Worm (Caenorhabditis elegans) whole organism, mixed stage, embryonic: ENCODE measurements around the gene ZK836.3.

ENCODE experiments used
- blmp-1 ChIP-seq: fragments of 150-350 bp; optimal IDR thresholded peaks from 2 replicates; lab custom pipeline; 2014; ENCODE audit warnings: missing biosample characterization, missing genetic modification characterization
- cnd-1 ChIP-seq: fragments of 200-800 bp; sonication (Bioruptor generic); optimal IDR thresholded peaks from 2 replicates; lab custom pipeline; 2018; ENCODE audit warnings: mild to moderate bottlenecking, missing genetic modification characterization, missing compliant biosample characterization
- elt-1 ChIP-seq: sonication (generic microtip); optimal IDR thresholded peaks from 2 replicates; lab custom pipeline; 2017; ENCODE audit warnings: missing genetic modification characterization, mild to moderate bottlenecking, missing compliant biosample characterization, antibody characterized with exemption, moderate library complexity, borderline replicate concordance; ENCODE audit not compliant: insufficient read depth
- elt-3 ChIP-seq: fragments of 150-350 bp; optimal IDR thresholded peaks from 2 replicates; lab custom pipeline; 2014; ENCODE audit warnings: missing biosample characterization, missing genetic modification characterization
- flh-1 ChIP-seq: fragments of 200-800 bp; sonication (Bioruptor generic); optimal IDR thresholded peaks from 2 replicates; lab custom pipeline; 2018; ENCODE audit warnings: mild to moderate bottlenecking, missing genetic modification characterization, moderate library complexity, missing compliant biosample characterization
- mab-5 ChIP-seq: fragments of 150-350 bp; optimal IDR thresholded peaks from 2 replicates; lab custom pipeline; 2014; ENCODE audit warnings: missing biosample characterization, missing genetic modification characterization
- nhr-12 ChIP-seq: fragments of 150-350 bp; optimal IDR thresholded peaks from 2 replicates; lab custom pipeline; 2014; ENCODE audit warnings: missing biosample characterization, missing genetic modification characterization
- snpc-4 ChIP-seq: fragments of 150-350 bp; optimal IDR thresholded peaks from 2 replicates; lab custom pipeline; 2014; ENCODE audit warnings: missing biosample characterization, missing genetic modification characterization
- unc-39 ChIP-seq: fragments of 150-350 bp; optimal IDR thresholded peaks from 2 replicates; lab custom pipeline; 2014; ENCODE audit warnings: missing biosample characterization, missing genetic modification characterization
- unc-62 ChIP-seq: fragments of 150-350 bp; optimal IDR thresholded peaks from 2 replicates; lab custom pipeline; 2014; ENCODE audit warnings: missing biosample characterization, missing genetic modification reagents, missing genetic modification characterization
- ztf-11 ChIP-seq: fragments of 150-350 bp; optimal IDR thresholded peaks from 2 replicates; lab custom pipeline; 2014; ENCODE audit warnings: missing biosample characterization, missing genetic modification characterization

- no peak for TF ChIP-seq flh-1 (GFP tag; lab: Kevin White, UChicago)
- no peak for TF ChIP-seq elt-3 (tag; lab: Kevin White, UChicago)
- no peak for TF ChIP-seq unc-62 (GFP tag; lab: Kevin White, UChicago)
- no peak for TF ChIP-seq elt-1 (tag; lab: Kevin White, UChicago)
- no peak for TF ChIP-seq nhr-12 (tag; lab: Kevin White, UChicago)
- no peak for TF ChIP-seq unc-39
- no peak for TF ChIP-seq snpc-4 (tag; lab: Kevin White, UChicago)
- TF ChIP-seq ztf-11 (tag; lab: Kevin White, UChicago): no peak
- TF ChIP-seq blmp-1 (tag; lab: Kevin White, UChicago): no peak
- TF ChIP-seq cnd-1 (tag; lab: Kevin White, UChicago): no peak
- no peak for TF ChIP-seq mab-5 (tag; lab: Kevin White, UChicago)
Measured at ce11 chrV:12196659-12197058, 914 bp upstream of the ZK836.3 start.
